Fruit fly (Drosophila melanogaster) whole organism, embryonic: Measurements from ENCODE around the gene CG42299.

Experiments used
- ATbp ChIP-seq: fragments of 200-800 bp; sonication (Bioruptor generic); optimal IDR thresholded peaks from 2 replicates; lab custom pipeline; 2017; ENCODE audit warnings: missing biosample characterization, mild to moderate bottlenecking, missing genetic modification characterization, missing genetic modification reagents
- Atf-2 ChIP-seq: fragments of 200-800 bp; sonication (Bioruptor generic); optimal IDR thresholded peaks from 2 replicates; lab custom pipeline; 2016; ENCODE audit warnings: missing biosample characterization, missing genetic modification characterization
- CG10267 ChIP-seq: fragments of 200-800 bp; sonication (Bioruptor generic); optimal IDR thresholded peaks from 2 replicates; lab custom pipeline; 2018; ENCODE audit warnings: missing biosample characterization, mild to moderate bottlenecking, missing genetic modification characterization, moderate library complexity
- CG10959 ChIP-seq: fragments of 200-800 bp; sonication (Bioruptor generic); IDR thresholded peaks from 2 replicates; pipeline ENCODE4 v1.3.6; 2022; ENCODE audit warnings: missing biosample characterization, missing genetic modification characterization
- CG11247 ChIP-seq: fragments of 200-800 bp; sonication (Bioruptor generic); IDR thresholded peaks from 2 replicates; pipeline ENCODE4 v1.3.6; 2022; ENCODE audit warnings: missing biosample characterization, missing genetic modification characterization
- CG12071 ChIP-seq: fragments of 200-800 bp; sonication (Bioruptor generic); optimal IDR thresholded peaks from 3 replicates; lab custom pipeline; 2018; ENCODE audit warnings: missing biosample characterization, mild to moderate bottlenecking, missing genetic modification characterization
- CG12155 ChIP-seq: fragments of 200-800 bp; sonication (Bioruptor generic); optimal IDR thresholded peaks from 3 replicates; lab custom pipeline; 2016; ENCODE audit warnings: missing biosample characterization, missing genetic modification characterization
- CG12219 ChIP-seq: fragments of 200-800 bp; sonication (Bioruptor generic); optimal IDR thresholded peaks from 3 replicates; lab custom pipeline; 2018; ENCODE audit warnings: missing biosample characterization, mild to moderate bottlenecking, missing genetic modification characterization
- CG1233 ChIP-seq: fragments of 200-800 bp; sonication (Bioruptor generic); optimal IDR thresholded peaks from 4 replicates; lab custom pipeline; 2018; ENCODE audit warnings: missing biosample characterization, mild to moderate bottlenecking, missing genetic modification characterization
- CG13287 ChIP-seq: fragments of 200-800 bp; sonication (Bioruptor generic); IDR thresholded peaks from 2 replicates; pipeline ENCODE4 v1.3.6; 2022; ENCODE audit warnings: missing biosample characterization, missing genetic modification characterization; ENCODE audit not compliant: partially characterized antibody
- CG13894 ChIP-seq: fragments of 200-800 bp; sonication (Bioruptor generic); optimal IDR thresholded peaks from 3 replicates; lab custom pipeline; 2018; ENCODE audit warnings: missing biosample characterization, mild to moderate bottlenecking, missing genetic modification characterization, moderate library complexity
- CG14710 ChIP-seq: fragments of 200-800 bp; sonication (Bioruptor generic); optimal IDR thresholded peaks from 3 replicates; lab custom pipeline; 2019; ENCODE audit warnings: missing biosample characterization, mild to moderate bottlenecking, missing genetic modification characterization, moderate library complexity
- CG15269 ChIP-seq: fragments of 200-800 bp; sonication (Bioruptor generic); optimal IDR thresholded peaks from 2 replicates; lab custom pipeline; 2018; ENCODE audit warnings: missing biosample characterization, mild to moderate bottlenecking, missing genetic modification characterization, moderate library complexity
- CG15601 ChIP-seq: fragments of 200-800 bp; sonication (Bioruptor generic); optimal IDR thresholded peaks from 3 replicates; lab custom pipeline; 2019; ENCODE audit warnings: missing biosample characterization, mild to moderate bottlenecking, missing genetic modification characterization, moderate library complexity
- CG17361 ChIP-seq: fragments of 200-800 bp; sonication (Bioruptor generic); IDR thresholded peaks from 3 replicates; pipeline ENCODE4 v1.3.6; 2022; ENCODE audit warnings: missing biosample characterization, missing genetic modification characterization
- CG18262 ChIP-seq: fragments of 200-800 bp; optimal IDR thresholded peaks from 3 replicates; lab custom pipeline; 2019; ENCODE audit warnings: missing biosample characterization, mild to moderate bottlenecking, missing genetic modification characterization, moderate library complexity
- CG2875 ChIP-seq: fragments of 200-800 bp; sonication (Bioruptor generic); optimal IDR thresholded peaks from 2 replicates; lab custom pipeline; 2017; ENCODE audit warnings: missing biosample characterization, mild to moderate bottlenecking, missing genetic modification characterization, missing genetic modification reagents
- CG33213 ChIP-seq: fragments of 200-800 bp; sonication (Bioruptor generic); optimal IDR thresholded peaks from 3 replicates; lab custom pipeline; 2016; ENCODE audit warnings: missing biosample characterization, missing genetic modification characterization
- CG34224 ChIP-seq: fragments of 200-800 bp; sonication (Bioruptor generic); IDR thresholded peaks from 3 replicates; pipeline ENCODE4 v1.3.6; 2022; ENCODE audit warnings: missing biosample characterization, missing genetic modification characterization; ENCODE audit not compliant: partially characterized antibody
- CG3838 ChIP-seq: fragments of 200-800 bp; sonication (Bioruptor generic); optimal IDR thresholded peaks from 3 replicates; lab custom pipeline; 2016; ENCODE audit warnings: missing biosample characterization, missing genetic modification characterization
- CG4730 ChIP-seq: fragments of 200-800 bp; sonication (Bioruptor generic); IDR thresholded peaks from 2 replicates; pipeline ENCODE4 v1.3.6; 2022; ENCODE audit warnings: missing biosample characterization, missing genetic modification characterization
- CG5245 ChIP-seq: fragments of 200-800 bp; sonication (Bioruptor generic); optimal IDR thresholded peaks from 3 replicates; lab custom pipeline; 2016; ENCODE audit warnings: missing biosample characterization, missing genetic modification characterization
- CG6254 ChIP-seq: fragments of 200-800 bp; sonication (Bioruptor generic); optimal IDR thresholded peaks from 3 replicates; lab custom pipeline; 2017; ENCODE audit warnings: mild to moderate bottlenecking, missing biosample characterization, missing genetic modification reagents, missing genetic modification characterization
- CG9437 ChIP-seq: fragments of 200-800 bp; sonication (Bioruptor generic); optimal IDR thresholded peaks from 2 replicates; lab custom pipeline; 2018; ENCODE audit warnings: missing biosample characterization, mild to moderate bottlenecking, missing genetic modification characterization
- D19A ChIP-seq: fragments of 200-800 bp; optimal IDR thresholded peaks from 3 replicates; lab custom pipeline; 2019; ENCODE audit warnings: missing biosample characterization, mild to moderate bottlenecking, missing genetic modification characterization, moderate library complexity
- Dek ChIP-seq: fragments of 200-800 bp; sonication (Bioruptor generic); optimal IDR thresholded peaks from 3 replicates; lab custom pipeline; 2019; ENCODE audit warnings: missing biosample characterization, mild to moderate bottlenecking, missing genetic modification characterization, moderate library complexity
- ERR ChIP-seq: fragments of 200-800 bp; sonication (Bioruptor generic); optimal IDR thresholded peaks from 2 replicates; lab custom pipeline; 2016; ENCODE audit warnings: missing biosample characterization, missing genetic modification characterization
- Ets97D ChIP-seq: fragments of 200-800 bp; sonication (Bioruptor generic); optimal IDR thresholded peaks from 3 replicates; lab custom pipeline; 2016; ENCODE audit warnings: missing biosample characterization, missing genetic modification characterization
- H15 ChIP-seq: fragments of 200-800 bp; sonication (Bioruptor generic); IDR thresholded peaks from 3 replicates; pipeline ENCODE4 v1.3.6; 2022; ENCODE audit warnings: missing biosample characterization, missing genetic modification characterization
- Oaz ChIP-seq: fragments of 200-800 bp; sonication (Bioruptor generic); IDR thresholded peaks from 2 replicates; pipeline ENCODE4 v1.3.6; 2022; ENCODE audit warnings: missing biosample characterization, missing genetic modification characterization
- Rfx ChIP-seq: fragments of 200-800 bp; sonication (Bioruptor generic); IDR thresholded peaks from 2 replicates; pipeline ENCODE4 v1.3.6; 2022; ENCODE audit warnings: missing biosample characterization, missing genetic modification characterization
- Rx ChIP-seq: fragments of 200-800 bp; sonication (Bioruptor generic); IDR thresholded peaks from 2 replicates; pipeline ENCODE4 v1.3.6; 2022; ENCODE audit warnings: missing biosample characterization, missing genetic modification characterization
- Spps ChIP-seq: fragments of 200-800 bp; sonication (Bioruptor generic); optimal IDR thresholded peaks from 2 replicates; lab custom pipeline; 2018; ENCODE audit warnings: missing biosample characterization, mild to moderate bottlenecking, missing genetic modification characterization
- bab2 ChIP-seq: fragments of 200-800 bp; sonication (Bioruptor generic); optimal IDR thresholded peaks from 2 replicates; lab custom pipeline; 2016; ENCODE audit warnings: missing biosample characterization, missing genetic modification characterization
- crp ChIP-seq, 2 experiments: fragments of 200-800 bp; sonication (Bioruptor generic); optimal IDR thresholded peaks; 2 replicates in 1 of 2; 3 replicates in 1 of 2; lab custom pipeline; 2017; ENCODE audit warnings: missing biosample characterization in 2 of 2, missing genetic modification characterization in 2 of 2, mild to moderate bottlenecking in 1 of 2, moderate library complexity in 1 of 2
- exex ChIP-seq: fragments of 200-800 bp; sonication (Bioruptor generic); optimal IDR thresholded peaks from 4 replicates; lab custom pipeline; 2018; ENCODE audit warnings: missing biosample characterization, mild to moderate bottlenecking, missing genetic modification characterization, moderate library complexity
- fd102C ChIP-seq: fragments of 200-800 bp; sonication (Bioruptor generic); optimal IDR thresholded peaks from 2 replicates; lab custom pipeline; 2018; ENCODE audit warnings: missing biosample characterization, mild to moderate bottlenecking, missing genetic modification characterization, moderate library complexity
- ftz-f1 ChIP-seq: fragments of 200-800 bp; sonication (Bioruptor generic); optimal IDR thresholded peaks from 2 replicates; lab custom pipeline; 2016; ENCODE audit warnings: missing biosample characterization, missing genetic modification characterization
- gcm ChIP-seq: fragments of 200-800 bp; sonication (Bioruptor generic); optimal IDR thresholded peaks from 2 replicates; lab custom pipeline; 2019; ENCODE audit warnings: missing biosample characterization, mild to moderate bottlenecking, missing genetic modification characterization, moderate library complexity
- hkb ChIP-seq, 2 experiments: fragments of 200-800 bp in 1 of 2; fragments of >200 bp in 1 of 2; sonication (Bioruptor generic) in 1 of 2; IDR thresholded peaks in 1 of 2; optimal IDR thresholded peaks in 1 of 2; 2 replicates each; pipeline versions ENCODE4 v1.3.6 to Lab custom; 2017 to 2022; ENCODE audit warnings: missing biosample characterization in 1 of 2, missing genetic modification characterization in 1 of 2
- ind ChIP-seq: fragments of 200-800 bp; sonication (Bioruptor generic); optimal IDR thresholded peaks from 3 replicates; lab custom pipeline; 2016; ENCODE audit warnings: missing biosample characterization, missing genetic modification characterization
- lab ChIP-seq: fragments of 200-800 bp; sonication (Bioruptor generic); optimal IDR thresholded peaks from 3 replicates; lab custom pipeline; 2017; ENCODE audit warnings: missing biosample characterization, missing genetic modification characterization, mild to moderate bottlenecking, moderate library complexity, missing genetic modification reagents
- oc ChIP-seq: fragments of 200-800 bp; sonication (Bioruptor generic); optimal IDR thresholded peaks from 2 replicates; lab custom pipeline; 2018; ENCODE audit warnings: missing biosample characterization, mild to moderate bottlenecking, missing genetic modification characterization, moderate library complexity
- onecut ChIP-seq: fragments of 200-800 bp; sonication (Bioruptor generic); IDR thresholded peaks from 2 replicates; pipeline ENCODE4 v1.3.6; 2022; ENCODE audit warnings: missing biosample characterization, missing genetic modification characterization
- pho ChIP-seq: fragments of 200-800 bp; sonication (Bioruptor generic); optimal IDR thresholded peaks from 2 replicates; lab custom pipeline; 2016; ENCODE audit warnings: missing biosample characterization, missing genetic modification characterization
- scrt ChIP-seq: fragments of 200-800 bp; sonication (Bioruptor generic); optimal IDR thresholded peaks from 2 replicates; lab custom pipeline; 2018; ENCODE audit warnings: missing biosample characterization, mild to moderate bottlenecking, missing genetic modification characterization, moderate library complexity
- sqz ChIP-seq: fragments of 200-800 bp; sonication (Bioruptor generic); optimal IDR thresholded peaks from 3 replicates; lab custom pipeline; 2018; ENCODE audit warnings: missing biosample characterization, mild to moderate bottlenecking, missing genetic modification characterization
- stc ChIP-seq: fragments of 200-800 bp; sonication (Bioruptor generic); IDR thresholded peaks from 2 replicates; pipeline ENCODE4 v1.3.6; 2022; ENCODE audit warnings: missing biosample characterization, missing genetic modification characterization
- zen2 ChIP-seq: fragments of 200-800 bp; sonication (Bioruptor generic); IDR thresholded peaks from 3 replicates; pipeline ENCODE4 v1.3.6; 2022; ENCODE audit warnings: missing biosample characterization, missing genetic modification characterization; ENCODE audit not compliant: partially characterized antibody

The CG42299 gene

DNA sequence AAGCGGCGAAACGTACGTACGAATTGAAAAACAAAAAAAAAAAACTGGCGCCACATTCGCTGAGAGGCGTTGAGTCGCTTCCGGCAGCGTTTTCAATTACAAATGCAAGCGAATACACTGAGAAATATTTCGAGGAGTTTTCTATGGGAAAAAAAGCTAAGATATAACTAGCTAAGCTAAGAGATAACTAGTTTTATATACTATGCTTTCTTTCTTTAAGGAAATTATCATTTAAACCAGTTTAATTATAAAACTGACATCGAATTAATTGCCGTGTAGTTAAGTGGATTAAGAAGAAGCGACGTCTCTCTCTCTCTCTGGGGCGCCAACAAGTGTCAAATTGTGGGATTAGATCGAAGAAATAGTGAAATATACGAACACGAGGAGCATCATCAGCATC lies 39.9 kb upstream of the CG42299 start (continued):
- peak; percentile 57 for TF ChIP-seq D19A (tag; lab: Kevin White, UChicago)
- no peak for TF ChIP-seq zen2 (GFP tag; lab: Robert Waterston, UW)
- TF ChIP-seq ind (GFP tag; lab: Kevin White, UChicago) = peak; percentile 42
- TF ChIP-seq bab2 (GFP tag; lab: Kevin White, UChicago) = peak; percentile 30
- 0 out of 2 replicates have a peak, but pooled peaks have one; percentile 13 for TF ChIP-seq CG4730 (GFP tag; lab: Robert Waterston, UW)
- TF ChIP-seq gcm (GFP tag; lab: Kevin White, UChicago) = peak; percentile 29
- TF ChIP-seq stc (GFP tag; lab: Robert Waterston, UW) = peak; percentile 70
- TF ChIP-seq ERR = peak; percentile 3
- peak; percentile 69 for TF ChIP-seq CG15269 (tag; lab: Kevin White, UChicago)
- peak; percentile 24 for TF ChIP-seq CG1233
- peak; percentile 42 for TF ChIP-seq CG12219 (GFP tag; lab: Kevin White, UChicago)
- peak; percentile 30 for TF ChIP-seq CG12155 (GFP tag; lab: Kevin White, UChicago)
- no peak for TF ChIP-seq CG13287 (GFP tag; lab: Robert Waterston, UW)
- TF ChIP-seq onecut = 0 out of 2 replicates have a peak, but pooled peaks have one; percentile 5
- TF ChIP-seq Spps (tag; lab: Kevin White, UChicago) = peak; percentile 5
- no peak for TF ChIP-seq CG3838 (GFP tag; lab: Kevin White, UChicago)
- no peak for TF ChIP-seq Rx (GFP tag; lab: Robert Waterston, UW)
- TF ChIP-seq Ets97D = no peak
- TF ChIP-seq lab (GFP tag; lab: Kevin White, UChicago) = peak; percentile 58
- peak; percentile 39; the same call in 1 of the 2 replicates for TF ChIP-seq CG11247 (GFP tag; lab: Robert Waterston, UW)
- TF ChIP-seq pho (GFP tag; lab: Kevin White, UChicago) = no peak
- no peak for TF ChIP-seq crp (GFP tag; optimal IDR thresholded peaks at IDR 0.05; lab: Kevin White, UChicago)
- no peak for TF ChIP-seq exex (tag; lab: Kevin White, UChicago)
- peak; percentile 58 for TF ChIP-seq CG10267 (tag; lab: Kevin White, UChicago)
- no peak for TF ChIP-seq fd102C
- peak; percentile 16 for TF ChIP-seq CG9437 (GFP tag; lab: Kevin White, UChicago)
- TF ChIP-seq Atf-2 (GFP tag; lab: Kevin White, UChicago) = peak; percentile 20
- peak; percentile 27 for TF ChIP-seq CG12071 (GFP tag; lab: Kevin White, UChicago)
- peak; percentile 54 for TF ChIP-seq ATbp (GFP tag; lab: Kevin White, UChicago)
- peak; percentile 13 for TF ChIP-seq CG33213 (GFP tag; lab: Kevin White, UChicago)
- peak; percentile 78 for TF ChIP-seq oc (tag; lab: Kevin White, UChicago)
- peak; percentile 62; the same call in 1 of the 2 replicates for TF ChIP-seq CG10959 (GFP tag; lab: Robert Waterston, UW)
- TF ChIP-seq scrt (GFP tag; lab: Kevin White, UChicago) = peak; percentile 15
- TF ChIP-seq CG15601 (tag; lab: Kevin White, UChicago) = peak; percentile 26
- peak; percentile 11 for TF ChIP-seq Dek
- no peak for TF ChIP-seq Oaz
- TF ChIP-seq hkb (optimal IDR thresholded peaks at IDR 0.05; lab: Kevin White, UChicago) = no peak
- peak; percentile 75 for TF ChIP-seq hkb (GFP tag; IDR thresholded peaks at IDR 0.05; lab: Robert Waterston, UW)
- no peak for TF ChIP-seq ftz-f1 (GFP tag; lab: Kevin White, UChicago)
- peak; percentile 5 for TF ChIP-seq sqz (GFP tag; lab: Kevin White, UChicago)
- peak; percentile 66 for TF ChIP-seq CG18262 (tag; lab: Kevin White, UChicago)
- 0 out of 3 replicates have a peak, but pooled peaks have one; percentile 7 for TF ChIP-seq H15 (GFP tag; lab: Robert Waterston, UW)
- no peak for TF ChIP-seq CG34224 (GFP tag; lab: Robert Waterston, UW)
- peak; percentile 46; the same call in 1 of the 2 replicates for TF ChIP-seq Rfx (GFP tag; lab: Robert Waterston, UW)
- peak; percentile 43 for TF ChIP-seq CG2875
- peak; percentile 42 for TF ChIP-seq CG14710
- TF ChIP-seq CG13894 (tag; lab: Kevin White, UChicago) = no peak
- TF ChIP-seq CG6254 = peak; percentile 61
- peak; percentile 7 for TF ChIP-seq CG5245 (GFP tag; lab: Kevin White, UChicago)
- peak; percentile 69 for TF ChIP-seq CG17361 (GFP tag; lab: Robert Waterston, UW)
